Worm (Caenorhabditis elegans) whole organism, L2 larva: ENCODE data around the gene srj-44.

Source experiments
- C34F6.9 ChIP-seq: fragments of 150-350 bp; optimal IDR thresholded peaks from 2 replicates; lab custom pipeline; 2014; ENCODE audit warnings: missing biosample characterization, missing genetic modification characterization
- alr-1 ChIP-seq: fragments of 150-350 bp; optimal IDR thresholded peaks from 2 replicates; lab custom pipeline; 2014; ENCODE audit warnings: missing biosample characterization, missing genetic modification characterization
- elt-1 ChIP-seq: fragments of 150-350 bp; optimal IDR thresholded peaks from 2 replicates; lab custom pipeline; 2014; ENCODE audit warnings: missing biosample characterization, missing genetic modification characterization
- lin-39 ChIP-seq: fragments of 150-350 bp; optimal IDR thresholded peaks from 2 replicates; lab custom pipeline; 2014; ENCODE audit warnings: missing biosample characterization, missing genetic modification reagents, missing genetic modification characterization
- lsy-2 ChIP-seq, 2 experiments: fragments of 150-350 bp in 1 of 2; sonication (generic microtip) in 1 of 2; optimal IDR thresholded peaks; 2 replicates each; lab custom pipeline; 2014 to 2017; ENCODE audit warnings: missing biosample characterization in 2 of 2, missing genetic modification characterization in 2 of 2
- mab-5 ChIP-seq: fragments of 150-350 bp; optimal IDR thresholded peaks from 2 replicates; lab custom pipeline; 2014; ENCODE audit warnings: missing biosample characterization, missing genetic modification characterization
- nhr-11 ChIP-seq: fragments of 150-350 bp; optimal IDR thresholded peaks from 2 replicates; lab custom pipeline; 2014; ENCODE audit warnings: missing biosample characterization, missing genetic modification characterization
- nhr-23 ChIP-seq: fragments of 150-350 bp; optimal IDR thresholded peaks from 2 replicates; lab custom pipeline; 2014; ENCODE audit warnings: missing biosample characterization, missing genetic modification reagents, missing genetic modification characterization
- nhr-77 ChIP-seq: fragments of 150-350 bp; optimal IDR thresholded peaks from 2 replicates; lab custom pipeline; 2014; ENCODE audit warnings: missing biosample characterization, missing genetic modification characterization
- skn-1 ChIP-seq: sonication (generic microtip); optimal IDR thresholded peaks from 2 replicates; lab custom pipeline; 2017; ENCODE audit warnings: missing biosample characterization, missing genetic modification characterization
- snpc-4 ChIP-seq: fragments of 150-350 bp; optimal IDR thresholded peaks from 2 replicates; lab custom pipeline; 2014; ENCODE audit warnings: missing biosample characterization, missing genetic modification characterization
- unc-62 ChIP-seq: fragments of 150-350 bp; optimal IDR thresholded peaks from 2 replicates; lab custom pipeline; 2014; ENCODE audit warnings: missing biosample characterization, missing genetic modification reagents, missing genetic modification characterization
- zag-1 ChIP-seq: fragments of 150-350 bp; optimal IDR thresholded peaks from 2 replicates; lab custom pipeline; 2014; ENCODE audit warnings: missing biosample characterization, missing genetic modification characterization
- ztf-11 ChIP-seq: sonication (generic microtip); optimal IDR thresholded peaks from 2 replicates; lab custom pipeline; 2017; ENCODE audit warnings: missing biosample characterization, missing genetic modification characterization

DNA sequence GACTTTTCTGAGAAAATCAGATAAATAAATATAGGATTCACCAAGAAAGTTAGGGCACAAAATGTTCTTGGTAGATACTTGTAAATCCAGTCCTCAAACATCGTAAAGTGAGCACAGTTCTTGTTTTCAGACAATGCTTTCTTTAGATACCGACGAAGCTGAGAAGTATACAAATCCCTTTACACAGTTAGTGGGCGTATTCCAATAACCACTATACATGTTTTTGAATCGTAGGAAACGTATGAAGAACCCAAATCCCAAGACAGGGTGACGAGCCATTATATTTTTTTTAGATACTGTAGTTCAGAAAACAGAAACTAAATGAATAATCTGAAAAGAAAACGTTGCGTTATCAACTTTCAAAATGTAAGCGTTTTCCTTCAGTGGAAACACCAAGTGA lies at the start of gene srj-44:
- TF ChIP-seq elt-1 (no peak), ztf-11 (tag; lab: Kevin White, UChicago) (no peak), unc-62 (GFP tag; lab: Kevin White, UChicago) (no peak), skn-1 (no peak), nhr-77 (tag; lab: Kevin White, UChicago) (no peak), zag-1 (tag; lab: Kevin White, UChicago) (no peak), nhr-11 (tag; lab: Kevin White, UChicago) (no peak), mab-5 (tag; lab: Kevin White, UChicago) (no peak), C34F6.9 (tag; lab: Kevin White, UChicago) (no peak), lsy-2 (tag; optimal IDR thresholded peaks at IDR 0.05; lab: Kevin White, UChicago) (no peak), lin-39 (tag; lab: Kevin White, UChicago) (no peak), alr-1 (tag; lab: Kevin White, UChicago) (no peak), nhr-23 (tag; lab: Kevin White, UChicago) (no peak), snpc-4 (tag; lab: Kevin White, UChicago) (no peak)
